Worm (Caenorhabditis elegans) whole organism, mixed stage, embryonic: Measurements from ENCODE around the gene C10A4.6.

ENCODE experiments used
- ces-1 ChIP-seq: fragments of 150-350 bp; optimal IDR thresholded peaks from 2 replicates; lab custom pipeline; 2014; ENCODE audit warnings: missing biosample characterization, missing genetic modification reagents, missing genetic modification characterization
- elt-3 ChIP-seq: fragments of 150-350 bp; optimal IDR thresholded peaks from 2 replicates; lab custom pipeline; 2014; ENCODE audit warnings: missing biosample characterization, missing genetic modification characterization
- lin-13 ChIP-seq: fragments of 150-350 bp; optimal IDR thresholded peaks from 2 replicates; lab custom pipeline; 2014; ENCODE audit warnings: missing biosample characterization, missing genetic modification characterization
- mep-1 ChIP-seq: fragments of 150-350 bp; optimal IDR thresholded peaks from 2 replicates; lab custom pipeline; 2017; ENCODE audit warnings: missing biosample characterization, missing genetic modification reagents, missing genetic modification characterization, inconsistent platforms
- nhr-12 ChIP-seq: fragments of 150-350 bp; optimal IDR thresholded peaks from 2 replicates; lab custom pipeline; 2014; ENCODE audit warnings: missing biosample characterization, missing genetic modification characterization
- nhr-237 ChIP-seq: fragments of 150-350 bp; optimal IDR thresholded peaks from 2 replicates; lab custom pipeline; 2014; ENCODE audit warnings: missing biosample characterization, missing genetic modification characterization
- nhr-76 ChIP-seq: sonication (generic microtip); optimal IDR thresholded peaks from 2 replicates; lab custom pipeline; 2017; ENCODE audit warnings: missing biosample characterization, missing genetic modification characterization
- ztf-11 ChIP-seq: fragments of 150-350 bp; optimal IDR thresholded peaks from 2 replicates; lab custom pipeline; 2014; ENCODE audit warnings: missing biosample characterization, missing genetic modification characterization

DNA sequence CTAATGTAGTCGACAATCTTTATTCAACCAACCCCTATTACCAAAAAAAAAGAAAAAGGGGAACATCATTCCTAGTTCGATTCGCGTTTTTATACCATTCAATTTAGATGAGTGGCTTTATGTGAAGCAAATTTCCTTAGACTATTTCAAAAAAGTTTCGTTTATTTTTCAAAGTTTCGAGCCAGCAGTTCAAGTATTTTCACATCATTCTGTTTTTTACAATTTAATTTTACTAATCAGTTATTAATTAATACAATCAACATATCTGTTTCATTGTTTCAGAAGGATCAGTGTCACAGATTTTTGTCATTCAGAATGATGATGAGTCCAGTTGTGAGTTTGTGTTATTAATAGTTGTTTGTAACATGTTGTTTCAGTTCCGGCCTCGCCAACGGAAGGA is 19.6 kb downstream of the C10A4.6 start, which contains the start of gene C10A4.2:
- TF ChIP-seq nhr-12 (tag; lab: Kevin White, UChicago) = no peak
- no peak for TF ChIP-seq ztf-11
- TF ChIP-seq ces-1 (GFP tag; lab: Kevin White, UChicago) = no peak
- TF ChIP-seq elt-3 = no peak
- no peak for TF ChIP-seq lin-13 (tag; lab: Kevin White, UChicago)
- no peak for TF ChIP-seq nhr-237 (tag; lab: Kevin White, UChicago)
- TF ChIP-seq nhr-76 (tag; lab: Kevin White, UChicago) = no peak
- TF ChIP-seq mep-1 (tag; lab: Kevin White, UChicago) = no peak
